Worm (Caenorhabditis elegans) whole organism, L2 larva: ENCODE results near the gene gcy-25.
A peak's percentile ranks its signal among the peaks of the same experiment; 100 is the strongest.

Experiments used
- C34F6.9 ChIP-seq: fragments of 150-350 bp; optimal IDR thresholded peaks from 2 replicates; lab custom pipeline; 2014; ENCODE audit warnings: missing biosample characterization, missing genetic modification characterization
- F13H6.1 ChIP-seq: sonication (generic microtip); optimal IDR thresholded peaks from 2 replicates; lab custom pipeline; 2016; ENCODE audit warnings: missing genetic modification characterization, missing compliant biosample characterization
- Y55F3AM.14 ChIP-seq: fragments of 200-800 bp; sonication (Bioruptor generic); optimal IDR thresholded peaks from 2 replicates; lab custom pipeline; 2018; ENCODE audit warnings: mild to moderate bottlenecking, missing genetic modification characterization, missing compliant biosample characterization
- alr-1 ChIP-seq: fragments of 150-350 bp; optimal IDR thresholded peaks from 2 replicates; lab custom pipeline; 2014; ENCODE audit warnings: missing biosample characterization, missing genetic modification characterization
- ama-1 ChIP-seq: fragments of 150-350 bp; optimal IDR thresholded peaks from 2 replicates; lab custom pipeline; 2018; ENCODE audit warnings: inconsistent platforms
- blmp-1 ChIP-seq: sonication (generic microtip); optimal IDR thresholded peaks from 2 replicates; lab custom pipeline; 2017; ENCODE audit warnings: missing genetic modification characterization, mild to moderate bottlenecking, missing compliant biosample characterization, antibody characterized with exemption, moderate library complexity; ENCODE audit not compliant: insufficient read depth
- ceh-16 ChIP-seq: fragments of 150-350 bp; optimal IDR thresholded peaks from 2 replicates; lab custom pipeline; 2014; ENCODE audit warnings: missing biosample characterization, missing genetic modification characterization
- crh-2 ChIP-seq: sonication (generic microtip); optimal IDR thresholded peaks from 2 replicates; lab custom pipeline; 2017; ENCODE audit warnings: missing biosample characterization, missing genetic modification characterization
- dmd-4 ChIP-seq: sonication (generic microtip); optimal IDR thresholded peaks from 2 replicates; lab custom pipeline; 2017; ENCODE audit warnings: missing biosample characterization, missing genetic modification characterization
- egl-27 ChIP-seq: sonication (generic microtip); optimal IDR thresholded peaks from 3 replicates; lab custom pipeline; 2017; ENCODE audit warnings: missing biosample characterization, missing genetic modification reagents, missing genetic modification characterization
- elt-1 ChIP-seq: fragments of 150-350 bp; optimal IDR thresholded peaks from 2 replicates; lab custom pipeline; 2014; ENCODE audit warnings: missing biosample characterization, missing genetic modification characterization
- elt-3 ChIP-seq: sonication (generic microtip); optimal IDR thresholded peaks from 2 replicates; lab custom pipeline; 2017; ENCODE audit warnings: missing biosample characterization, missing genetic modification characterization
- fos-1 ChIP-seq: fragments of 150-350 bp; optimal IDR thresholded peaks from 2 replicates; lab custom pipeline; 2014; ENCODE audit warnings: missing biosample characterization, missing genetic modification characterization
- gmeb-1 ChIP-seq: fragments of 150-350 bp; optimal IDR thresholded peaks from 2 replicates; lab custom pipeline; 2014; ENCODE audit warnings: missing biosample characterization, missing genetic modification characterization
- lin-11 ChIP-seq: fragments of 150-350 bp; sonication (generic microtip); optimal IDR thresholded peaks from 2 replicates; lab custom pipeline; 2014; ENCODE audit warnings: missing biosample characterization, missing genetic modification characterization, inconsistent platforms, mixed read lengths
- lin-13 ChIP-seq: fragments of 150-350 bp; optimal IDR thresholded peaks from 2 replicates; lab custom pipeline; 2014; ENCODE audit warnings: missing biosample characterization, missing genetic modification reagents, missing genetic modification characterization
- lsy-2 ChIP-seq, 2 experiments: fragments of 150-350 bp in 1 of 2; sonication (generic microtip) in 1 of 2; optimal IDR thresholded peaks; 2 replicates each; lab custom pipeline; 2014 to 2017; ENCODE audit warnings: missing biosample characterization in 2 of 2, missing genetic modification characterization in 2 of 2
- mdl-1 ChIP-seq, 2 experiments: fragments of 150-350 bp in 1 of 2; sonication (generic microtip) in 1 of 2; optimal IDR thresholded peaks; 2 replicates each; lab custom pipeline; 2017; ENCODE audit warnings: missing biosample characterization in 2 of 2, missing genetic modification characterization in 2 of 2
- nhr-10 ChIP-seq: sonication (generic microtip); optimal IDR thresholded peaks from 2 replicates; lab custom pipeline; 2017; ENCODE audit warnings: missing biosample characterization, missing genetic modification characterization
- nhr-11 ChIP-seq: fragments of 150-350 bp; optimal IDR thresholded peaks from 2 replicates; lab custom pipeline; 2014; ENCODE audit warnings: missing biosample characterization, missing genetic modification characterization
- nhr-129 ChIP-seq: fragments of 150-350 bp; optimal IDR thresholded peaks from 2 replicates; lab custom pipeline; 2014; ENCODE audit warnings: missing biosample characterization, missing genetic modification characterization
- nhr-23 ChIP-seq: fragments of 150-350 bp; optimal IDR thresholded peaks from 2 replicates; lab custom pipeline; 2014; ENCODE audit warnings: missing biosample characterization, missing genetic modification reagents, missing genetic modification characterization
- nhr-237 ChIP-seq: fragments of 150-350 bp; optimal IDR thresholded peaks from 2 replicates; lab custom pipeline; 2014; ENCODE audit warnings: missing biosample characterization, missing genetic modification characterization
- nhr-6 ChIP-seq: fragments of 150-350 bp; optimal IDR thresholded peaks from 2 replicates; lab custom pipeline; 2014; ENCODE audit warnings: missing biosample characterization, missing genetic modification characterization
- nhr-77 ChIP-seq: fragments of 150-350 bp; optimal IDR thresholded peaks from 2 replicates; lab custom pipeline; 2014; ENCODE audit warnings: missing biosample characterization, missing genetic modification characterization
- peb-1 ChIP-seq: fragments of 150-350 bp; optimal IDR thresholded peaks from 2 replicates; lab custom pipeline; 2014; ENCODE audit warnings: missing biosample characterization, missing genetic modification characterization
- skn-1 ChIP-seq: sonication (generic microtip); optimal IDR thresholded peaks from 2 replicates; lab custom pipeline; 2017; ENCODE audit warnings: missing biosample characterization, missing genetic modification characterization
- sma-9 ChIP-seq, 2 experiments: fragments of 150-350 bp in 1 of 2; sonication (generic microtip) in 1 of 2; optimal IDR thresholded peaks; 2 replicates each; lab custom pipeline; 2014 to 2016; ENCODE audit warnings: missing genetic modification characterization in 2 of 2, mild to moderate bottlenecking in 1 of 2, missing biosample characterization in 1 of 2, missing compliant biosample characterization in 1 of 2, missing genetic modification reagents in 1 of 2, moderate library complexity in 1 of 2
- unc-55 ChIP-seq: fragments of 150-350 bp; sonication (generic microtip); optimal IDR thresholded peaks from 3 replicates; lab custom pipeline; 2014; ENCODE audit warnings: missing biosample characterization, missing genetic modification reagents, missing genetic modification characterization
- unc-62 ChIP-seq: fragments of 150-350 bp; optimal IDR thresholded peaks from 2 replicates; lab custom pipeline; 2014; ENCODE audit warnings: missing biosample characterization, missing genetic modification reagents, missing genetic modification characterization
- zag-1 ChIP-seq: fragments of 150-350 bp; optimal IDR thresholded peaks from 2 replicates; lab custom pipeline; 2014; ENCODE audit warnings: missing biosample characterization, missing genetic modification characterization
- ztf-1 ChIP-seq: fragments of 200-800 bp; sonication (Bioruptor generic); conservative IDR thresholded peaks from 2 replicates; pipeline ENCODE4 v1.3.6; 2022; ENCODE audit warnings: missing genetic modification characterization, missing compliant biosample characterization

The gcy-25 gene

DNA sequence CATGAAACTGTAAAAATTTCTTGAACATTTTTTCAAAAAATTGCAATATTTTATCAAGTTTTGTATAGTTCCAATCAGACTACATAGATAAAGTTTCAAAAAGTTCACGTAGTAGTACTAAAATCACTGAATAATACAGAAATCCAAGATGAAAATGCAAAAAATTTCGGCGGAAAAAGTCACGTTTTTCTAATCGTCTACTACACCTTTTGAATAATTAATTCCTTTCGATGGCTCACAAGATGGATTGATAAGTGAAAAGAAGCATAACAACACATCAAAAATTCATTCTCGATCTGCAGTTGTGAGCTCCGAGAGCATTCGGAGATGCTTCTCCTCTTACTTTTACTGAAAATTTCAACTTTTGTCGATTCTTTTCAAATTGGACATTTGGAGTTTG is at the start of gene gcy-25:
Gene gcy-25 (plus strand): TSS at position 301 of the 400 bp plus-strand sequence.
- TF ChIP-seq zag-1 (tag; lab: Kevin White, UChicago) (no peak), nhr-6 (no peak), dmd-4 (no peak), nhr-77 (tag; lab: Kevin White, UChicago) (no peak), Y55F3AM.14 (GFP tag; lab: Kevin White, UChicago) (no peak), ama-1 (lab: Kevin White, UChicago) (no peak), nhr-11 (no peak), fos-1 (tag; lab: Kevin White, UChicago) (no peak), lsy-2 (tag; optimal IDR thresholded peaks at IDR 0.05; lab: Kevin White, UChicago) (no peak), alr-1 (tag; lab: Kevin White, UChicago) (no peak), lin-13 (GFP tag; lab: Kevin White, UChicago) (no peak), F13H6.1 (tag; lab: Kevin White, UChicago) (no peak), lin-11 (tag; lab: Kevin White, UChicago) (no peak), mdl-1 (tag; optimal IDR thresholded peaks at IDR 0.05; lab: Kevin White, UChicago) (no peak), egl-27 (no peak), skn-1 (no peak), sma-9 (GFP tag; optimal IDR thresholded peaks at IDR 0.05; lab: Kevin White, UChicago) (no peak), sma-9 (tag; optimal IDR thresholded peaks at IDR 0.05; lab: Kevin White, UChicago) (no peak), elt-3 (tag; lab: Kevin White, UChicago) (no peak)

ce11 chrIV:15844064-15844463 is 28.7 kb upstream of the gcy-25 start:
- TF ChIP-seq peb-1 (tag; lab: Kevin White, UChicago) (no peak), mdl-1 (tag; optimal IDR thresholded peaks at IDR 0.05; lab: Kevin White, UChicago) (no peak), nhr-6 (no peak)

DNA sequence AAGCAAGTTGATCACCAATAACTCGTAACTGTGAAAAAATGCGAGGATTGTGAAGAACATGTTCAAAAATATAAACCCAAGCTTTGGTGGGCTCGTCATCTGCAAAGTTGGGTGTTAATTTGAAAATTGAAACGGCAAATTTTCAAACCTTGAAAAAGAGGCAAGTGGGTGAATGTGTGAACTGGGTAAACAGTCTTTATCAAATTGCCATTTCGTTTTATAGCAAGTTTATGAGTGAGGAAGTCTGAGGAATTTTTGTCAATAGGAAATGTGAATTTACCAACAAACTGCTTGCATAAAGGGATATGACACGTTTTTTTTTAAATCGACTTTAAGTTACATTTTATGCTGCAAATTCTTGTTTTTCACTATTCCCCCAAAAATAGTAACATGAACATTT is 26.2 kb upstream of the gcy-25 start, which contains the start of gene Y105C5A.1270:
Gene Y105C5A.1270 (minus strand): TSS at position 101 of the 400 bp plus-strand sequence.
- TF ChIP-seq elt-1 (tag; lab: Kevin White, UChicago) = no peak
- no peak for TF ChIP-seq egl-27
- TF ChIP-seq sma-9 (GFP tag; optimal IDR thresholded peaks at IDR 0.05; lab: Kevin White, UChicago) = no peak
- TF ChIP-seq sma-9 (tag; optimal IDR thresholded peaks at IDR 0.05; lab: Kevin White, UChicago) = no peak
- no peak for TF ChIP-seq ztf-1 (GFP tag; lab: Robert Waterston, UW)

DNA sequence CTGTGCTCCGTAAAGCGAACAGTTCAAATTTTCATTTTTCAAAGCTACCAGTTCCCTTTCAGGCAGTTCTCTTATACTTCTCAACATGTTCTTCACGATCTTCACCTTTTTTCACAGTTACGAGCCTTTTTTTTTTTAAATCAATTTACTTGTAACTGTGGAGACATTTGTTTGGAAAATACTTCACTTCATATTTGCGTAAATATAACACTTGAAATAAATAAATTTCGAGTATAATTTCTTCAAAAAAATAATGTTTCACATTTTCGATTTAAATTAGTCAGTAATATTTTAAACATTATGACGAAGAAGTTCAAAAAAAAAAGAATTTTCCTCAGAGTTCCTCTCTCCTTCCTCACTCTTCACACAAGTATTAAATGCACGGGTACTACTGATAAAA is 25.6 kb upstream of the gcy-25 start, which contains the start of gene Y105C5A.1269:
Gene Y105C5A.1269 (plus strand): TSS at position 301 of the 400 bp plus-strand sequence.
- no peak for TF ChIP-seq ama-1 (lab: Kevin White, UChicago)
- TF ChIP-seq dmd-4 = no peak
- no peak for TF ChIP-seq elt-3 (tag; lab: Kevin White, UChicago)
- no peak for TF ChIP-seq Y55F3AM.14 (GFP tag; lab: Kevin White, UChicago)
- no peak for TF ChIP-seq peb-1 (tag; lab: Kevin White, UChicago)
- no peak for TF ChIP-seq nhr-10 (tag; lab: Kevin White, UChicago)
- TF ChIP-seq alr-1 (tag; lab: Kevin White, UChicago) = no peak
- no peak for TF ChIP-seq lin-13 (GFP tag; lab: Kevin White, UChicago)
- no peak for TF ChIP-seq nhr-23
- TF ChIP-seq crh-2 (tag; lab: Kevin White, UChicago) = no peak
- no peak for TF ChIP-seq nhr-237 (tag; lab: Kevin White, UChicago)
- no peak for TF ChIP-seq lsy-2 (tag; optimal IDR thresholded peaks at IDR 0.05; lab: Kevin White, UChicago)
- no peak for TF ChIP-seq gmeb-1 (tag; lab: Kevin White, UChicago)

DNA sequence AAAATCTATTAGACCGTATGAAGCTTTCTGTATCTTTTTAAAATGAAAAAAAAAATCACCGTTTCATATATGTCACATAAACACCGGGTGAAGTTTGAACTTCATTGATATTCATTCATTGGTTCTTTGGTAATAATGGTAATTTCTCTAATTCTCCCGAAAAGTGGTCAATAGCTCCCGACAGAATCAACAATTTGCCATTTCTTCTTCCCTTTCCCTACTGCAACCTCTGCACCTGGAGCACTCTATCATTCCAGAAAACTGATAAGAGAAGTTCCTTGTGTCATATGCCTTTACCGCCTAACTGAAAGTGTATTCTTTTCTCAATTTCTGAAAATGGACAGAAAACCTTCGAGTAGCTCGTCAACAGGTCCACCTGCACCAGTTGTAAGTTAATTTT is 23.1 kb upstream of the gcy-25 start, which contains the start of gene Y105C5A.24:
Gene Y105C5A.24 (plus strand): TSS at position 220 of the 400 bp plus-strand sequence.
- peak; percentile 69 for TF ChIP-seq fos-1 (tag; lab: Kevin White, UChicago)
- TF ChIP-seq gmeb-1 (tag; lab: Kevin White, UChicago) = peak; percentile 18
- TF ChIP-seq dmd-4 = no peak
- no peak for TF ChIP-seq ceh-16 (tag; lab: Kevin White, UChicago)
- TF ChIP-seq, all 48 proteins: peak for 2

- TF ChIP-seq dmd-4 (no peak), ceh-16 (tag; lab: Kevin White, UChicago) (no peak), unc-62 (GFP tag; lab: Kevin White, UChicago) (no peak), nhr-129 (tag; lab: Kevin White, UChicago) (no peak), nhr-23 (no peak), zag-1 (tag; lab: Kevin White, UChicago) (no peak), unc-55 (GFP tag; lab: Kevin White, UChicago) (no peak), blmp-1 (tag; lab: Kevin White, UChicago) (no peak), C34F6.9 (tag; lab: Kevin White, UChicago) (no peak), elt-3 (tag; lab: Kevin White, UChicago) (no peak), ztf-1 (GFP tag; lab: Robert Waterston, UW) (no peak)
- TF ChIP-seq, all 48 proteins: peak for 0
Measured at ce11 chrIV:15850647-15851046, 22.1 kb upstream of the gcy-25 start.
